Worm (Caenorhabditis elegans) whole organism, L3 larva: ENCODE results near the gene osta-2.

Experiments used
- ZK546.5 ChIP-seq: sonication (generic microtip); optimal IDR thresholded peaks from 2 replicates; lab custom pipeline; 2017; ENCODE audit warnings: missing biosample characterization, missing genetic modification characterization
- aly-2 ChIP-seq: fragments of 150-350 bp; optimal IDR thresholded peaks from 2 replicates; lab custom pipeline; 2014; ENCODE audit warnings: missing biosample characterization, missing genetic modification characterization
- ama-1 ChIP-seq: fragments of 150-350 bp; optimal IDR thresholded peaks from 2 replicates; lab custom pipeline; 2018
- fkh-10 ChIP-seq: sonication (generic microtip); optimal IDR thresholded peaks from 2 replicates; lab custom pipeline; 2017; ENCODE audit warnings: missing biosample characterization, missing genetic modification reagents, missing genetic modification characterization
- fos-1 ChIP-seq: fragments of 150-350 bp; optimal IDR thresholded peaks from 2 replicates; lab custom pipeline; 2014; ENCODE audit warnings: missing biosample characterization, missing genetic modification characterization
- jun-1 ChIP-seq: fragments of 150-350 bp; optimal IDR thresholded peaks from 2 replicates; lab custom pipeline; 2014; ENCODE audit warnings: missing biosample characterization, missing genetic modification reagents, missing genetic modification characterization
- lin-15B ChIP-seq: fragments of 150-350 bp; optimal IDR thresholded peaks from 2 replicates; lab custom pipeline; 2014; ENCODE audit warnings: missing biosample characterization, missing genetic modification characterization
- lin-39 ChIP-seq: fragments of 150-350 bp; optimal IDR thresholded peaks from 2 replicates; lab custom pipeline; 2018; ENCODE audit warnings: missing biosample characterization, missing genetic modification reagents, missing genetic modification characterization
- nhr-67 ChIP-seq: fragments of 150-350 bp; optimal IDR thresholded peaks from 2 replicates; lab custom pipeline; 2014; ENCODE audit warnings: missing biosample characterization, missing genetic modification characterization
- skn-1 ChIP-seq: fragments of 150-350 bp; optimal IDR thresholded peaks from 2 replicates; lab custom pipeline; 2014; ENCODE audit warnings: missing biosample characterization, missing genetic modification characterization
- snpc-4 ChIP-seq: fragments of 150-350 bp; optimal IDR thresholded peaks from 2 replicates; lab custom pipeline; 2014; ENCODE audit warnings: missing biosample characterization, missing genetic modification characterization
- unc-62 ChIP-seq: fragments of 150-350 bp; sonication (generic microtip); optimal IDR thresholded peaks from 4 replicates; lab custom pipeline; 2014; ENCODE audit warnings: missing biosample characterization, missing genetic modification reagents, missing genetic modification characterization

ce11 chrII:5734883-5735282 is 27.4 kb downstream of the osta-2 start:
- no peak for TF ChIP-seq lin-15B (tag; lab: Kevin White, UChicago)
- no peak for TF ChIP-seq skn-1
- no peak for TF ChIP-seq lin-39 (tag; lab: Kevin White, UChicago)
- no peak for TF ChIP-seq fkh-10
- no peak for TF ChIP-seq jun-1 (tag; lab: Kevin White, UChicago)
- TF ChIP-seq fos-1 (tag; lab: Kevin White, UChicago), result no peak
- no peak for TF ChIP-seq ZK546.5 (tag; lab: Kevin White, UChicago)
- TF ChIP-seq nhr-67 (tag; lab: Kevin White, UChicago), result no peak
- TF ChIP-seq unc-62 (GFP tag; lab: Kevin White, UChicago), result no peak
- no peak for TF ChIP-seq snpc-4 (tag; lab: Kevin White, UChicago)
- TF ChIP-seq aly-2, result no peak
- no peak for TF ChIP-seq ama-1 (lab: Kevin White, UChicago)
